Worm (Caenorhabditis elegans): Measurements from ENCODE around the gene aff-1.

The aff-1 gene

DNA sequence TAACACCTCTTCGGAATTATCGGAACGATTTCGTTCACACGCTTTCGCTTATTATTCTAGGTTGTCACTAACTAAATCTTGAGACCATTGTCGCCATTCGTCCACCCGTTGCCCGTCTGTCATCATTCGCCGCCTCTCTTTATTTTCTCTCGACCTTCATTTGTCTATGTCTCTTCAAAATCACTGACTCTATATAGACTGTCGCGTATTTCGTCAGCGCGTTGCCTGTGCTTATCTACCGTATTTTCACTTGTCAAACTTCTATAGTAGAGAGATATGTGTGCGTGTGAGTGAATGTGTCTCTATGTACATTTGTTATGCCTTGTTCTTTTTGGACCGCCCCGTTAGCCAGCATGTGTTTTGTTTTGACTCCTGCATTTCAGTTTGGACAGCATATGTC lies 34.4 kb downstream of the aff-1 start (continued):
- peak; percentile 7 for TF ChIP-seq vab-15 (tag; optimal IDR thresholded peaks at IDR 0.05)
- TF ChIP-seq lsy-2 (tag; optimal IDR thresholded peaks at IDR 0.05): peak; percentile 32 to 87
- TF ChIP-seq elt-2 (tag; optimal IDR thresholded peaks at IDR 0.05): peak; percentile 15

DNA sequence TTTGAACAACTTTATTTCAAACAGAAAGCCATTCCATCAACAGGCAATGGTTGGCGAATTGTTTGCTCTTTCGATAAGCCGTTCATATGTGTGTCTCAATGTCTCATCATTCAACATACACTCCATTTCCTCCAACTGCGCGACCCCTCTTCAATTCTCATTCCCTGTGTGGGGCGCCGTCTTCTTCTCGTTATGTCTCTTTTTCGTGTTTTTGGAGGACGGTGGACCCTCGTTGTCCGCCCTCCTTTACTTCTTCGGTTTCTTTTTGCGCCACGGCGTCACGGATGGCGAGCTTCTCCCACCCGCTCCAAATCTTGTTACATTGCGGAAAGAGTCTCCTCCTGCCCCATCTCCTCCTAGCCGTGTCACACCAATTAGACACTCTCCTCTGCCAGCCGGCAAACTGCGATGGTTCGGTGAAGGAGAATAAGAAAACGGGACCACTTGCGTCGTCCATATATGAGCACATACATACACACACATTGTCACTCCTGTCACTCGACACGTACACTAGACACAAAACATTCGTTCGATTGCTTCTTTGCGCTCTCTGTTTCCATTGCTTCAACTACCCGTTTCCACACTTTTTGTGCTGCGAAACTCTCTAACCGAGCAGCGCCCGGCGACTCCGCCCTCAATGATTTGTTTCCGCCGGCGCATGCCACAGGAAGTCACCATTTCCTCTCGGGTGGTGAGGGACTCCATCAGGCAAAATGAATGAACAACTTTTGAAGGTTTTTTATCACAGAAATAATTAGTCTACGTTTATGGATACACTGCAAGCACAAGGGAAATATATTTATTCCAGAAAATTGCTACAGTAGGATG lies 35.3 kb downstream of the aff-1 start:
- TF ChIP-seq lin-14 (GFP tag; optimal IDR thresholded peaks at IDR 0.05) (peak; percentile 61), nhr-28 (tag; optimal IDR thresholded peaks at IDR 0.05) (no peak), tbx-2 (tag; optimal IDR thresholded peaks at IDR 0.05) (peak; percentile 19), nhr-85 (tag) (no peak), fkh-8 (tag; optimal IDR thresholded peaks at IDR 0.05) (peak; percentile 58), unc-86 (tag; optimal IDR thresholded peaks at IDR 0.05) (peak; percentile 1), mab-9 (GFP tag; IDR thresholded peaks at IDR 0.05) (no peak)

DNA sequence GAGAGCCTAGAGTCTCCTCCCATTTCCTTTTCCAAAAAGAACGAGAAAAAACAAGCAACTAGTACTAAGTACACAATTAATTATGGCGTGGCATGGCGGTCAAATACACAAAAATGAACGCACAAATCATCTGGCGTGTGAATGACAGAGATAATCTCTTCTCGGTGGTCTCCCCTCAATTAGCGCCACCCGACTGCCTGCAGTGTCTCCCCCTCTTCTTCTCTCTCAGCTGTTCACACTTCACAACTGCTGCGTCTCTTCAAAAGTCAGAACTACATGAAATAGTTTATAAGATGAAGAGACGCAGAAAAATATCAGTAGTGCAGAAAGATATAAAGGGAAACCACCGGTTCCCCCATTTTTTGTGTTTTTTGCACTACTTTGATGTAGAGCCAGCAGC lies 36.2 kb downstream of the aff-1 start:
- peak; percentile 58 to 77 for TF ChIP-seq lsy-2 (tag; optimal IDR thresholded peaks at IDR 0.05)
- peak; percentile 35 for TF ChIP-seq fkh-8 (tag; optimal IDR thresholded peaks at IDR 0.05)
- TF ChIP-seq snu-23 (GFP tag; optimal IDR thresholded peaks at IDR 0.05): peak; percentile 58
- peak; percentile 79 for TF ChIP-seq mep-1 (tag; optimal IDR thresholded peaks at IDR 0.05)
- peak; percentile 23 for TF ChIP-seq sox-4 (tag; optimal IDR thresholded peaks at IDR 0.05)
- TF ChIP-seq efl-1 (optimal IDR thresholded peaks at IDR 0.05): peak; percentile 27 to 36
- TF ChIP-seq efl-1 (GFP tag; optimal IDR thresholded peaks at IDR 0.05 in 1 of 2): peak in 1 of 2 experiments; percentile 60
- no peak for TF ChIP-seq sup-37 (GFP tag; optimal IDR thresholded peaks at IDR 0.05)
- TF ChIP-seq nhr-19 (GFP tag; conservative IDR thresholded peaks at IDR 0.05): peak; percentile 71
- TF ChIP-seq blmp-1 (tag; optimal IDR thresholded peaks at IDR 0.05): peak; percentile 84
- peak in 4 of 6 experiments; percentile 1 to 68 (median 34) for TF ChIP-seq elt-3 (tag; optimal IDR thresholded peaks at IDR 0.05)
- peak; percentile 6 for TF ChIP-seq egl-13 (tag; optimal IDR thresholded peaks at IDR 0.05)
- TF ChIP-seq unc-62 (GFP tag; optimal IDR thresholded peaks at IDR 0.05): no peak
- TF ChIP-seq mdl-1 (tag; optimal IDR thresholded peaks at IDR 0.05): peak in 1 of 2 experiments; percentile 58
- no peak for TF ChIP-seq ama-1 (optimal IDR thresholded peaks at IDR 0.05)
- TF ChIP-seq ceh-88 (GFP tag; IDR thresholded peaks at IDR 0.05): no peak
- no peak for TF ChIP-seq mab-9 (GFP tag; IDR thresholded peaks at IDR 0.05)
- no peak for TF ChIP-seq ets-5 (GFP tag; IDR thresholded peaks at IDR 0.05)
- peak; percentile 60 for TF ChIP-seq irx-1 (tag; optimal IDR thresholded peaks at IDR 0.05)
- TF ChIP-seq lin-35 (GFP tag; optimal IDR thresholded peaks at IDR 0.05): peak; percentile 18 to 25
- TF ChIP-seq lir-3 (tag; optimal IDR thresholded peaks at IDR 0.05; ENCODE audit: poor library complexity): no peak
- peak in 2 of 3 experiments; percentile 6 to 45 for TF ChIP-seq ceh-82 (tag; optimal IDR thresholded peaks at IDR 0.05)
- peak; percentile 88 for TF ChIP-seq rnt-1 (tag; optimal IDR thresholded peaks at IDR 0.05)
- peak; percentile 26 for TF ChIP-seq unc-130 (tag; optimal IDR thresholded peaks at IDR 0.05)
- no peak for TF ChIP-seq skn-1 (tag; optimal IDR thresholded peaks at IDR 0.05)
- TF ChIP-seq nhr-20 (tag; optimal IDR thresholded peaks at IDR 0.05): peak; percentile 76
- peak; percentile 93 for TF ChIP-seq nhr-85 (tag)
- peak; percentile 55 for TF ChIP-seq lin-13 (GFP tag; optimal IDR thresholded peaks at IDR 0.05)
- TF ChIP-seq vab-15 (tag; optimal IDR thresholded peaks at IDR 0.05): peak; percentile 30
- TF ChIP-seq nhr-77 (tag; optimal IDR thresholded peaks at IDR 0.05): peak; percentile 20
- TF ChIP-seq snpc-4 (tag; optimal IDR thresholded peaks at IDR 0.05): no peak
- peak; percentile 3 for TF ChIP-seq nhr-90 (tag; optimal IDR thresholded peaks at IDR 0.05; ENCODE audit: poor library complexity)
- no peak for TF ChIP-seq C34B4.2 (tag; optimal IDR thresholded peaks at IDR 0.05)
- peak; percentile 4 to 21 (median 16) for TF ChIP-seq dpl-1 (GFP tag; optimal IDR thresholded peaks at IDR 0.05)
- peak; percentile 18 for TF ChIP-seq swsn-7 (tag; optimal IDR thresholded peaks at IDR 0.05)
- peak; percentile 56 for TF ChIP-seq nhr-47 (tag; optimal IDR thresholded peaks at IDR 0.05)
- TF ChIP-seq ztf-4 (tag; optimal IDR thresholded peaks at IDR 0.05): peak; percentile 45
- peak; percentile 87 for TF ChIP-seq nhr-71 (tag; optimal IDR thresholded peaks at IDR 0.05)
- no peak for TF ChIP-seq C04F5.9 (tag; optimal IDR thresholded peaks at IDR 0.05)
- no peak for TF ChIP-seq zip-4 (GFP tag; optimal IDR thresholded peaks at IDR 0.05)
- peak; percentile 16 for TF ChIP-seq xbp-1 (tag; optimal IDR thresholded peaks at IDR 0.05)
- TF ChIP-seq unc-86 (tag; optimal IDR thresholded peaks at IDR 0.05): peak; percentile 10
- no peak for TF ChIP-seq sptf-1 (tag; optimal IDR thresholded peaks at IDR 0.05)

All from whole organism, L1 larva.